Fruit fly (Drosophila melanogaster): Measurements from ENCODE around the gene CG33263.

CG33263 gene

dm6 chr3L:13424068-13424467 lies at the start of gene CG33263:
CG33263 (minus strand) TSS chr3L:13424168.
- TF ChIP-seq CG8478 (optimal IDR thresholded peaks at IDR 0.05) (no peak), usp (GFP tag; optimal IDR thresholded peaks at IDR 0.05) (no peak), psq (optimal IDR thresholded peaks at IDR 0.05) (no peak), pan (optimal IDR thresholded peaks at IDR 0.05) (no peak), Dll (optimal IDR thresholded peaks at IDR 0.05) (no peak), EcR (GFP tag; optimal IDR thresholded peaks at IDR 0.05) (no peak)

dm6 chr3L:13457133-13457532 lies 33.2 kb upstream of the CG33263 start, which contains the start of gene CG10116:
CG10116 (minus strand) TSS chr3L:13457238.
- TF ChIP-seq Dll (optimal IDR thresholded peaks at IDR 0.05): no peak
- TF ChIP-seq EcR (GFP tag; optimal IDR thresholded peaks at IDR 0.05): no peak
- no peak for TF ChIP-seq pan (optimal IDR thresholded peaks at IDR 0.05)
- TF ChIP-seq psq (optimal IDR thresholded peaks at IDR 0.05): no peak
- TF ChIP-seq CG8478 (optimal IDR thresholded peaks at IDR 0.05): no peak
- TF ChIP-seq usp (GFP tag; optimal IDR thresholded peaks at IDR 0.05): no peak

dm6 chr3L:13454755-13455154 lies 30.8 kb upstream of the CG33263 start:
- TF ChIP-seq Dll (optimal IDR thresholded peaks at IDR 0.05): no peak
- TF ChIP-seq psq (optimal IDR thresholded peaks at IDR 0.05): no peak

- TF ChIP-seq CG8478 (optimal IDR thresholded peaks at IDR 0.05): no peak
- TF ChIP-seq psq (optimal IDR thresholded peaks at IDR 0.05): no peak
- TF ChIP-seq Dll (optimal IDR thresholded peaks at IDR 0.05): no peak
Observed at dm6 chr3L:13452281-13452680, 28.3 kb upstream of the CG33263 start.

dm6 chr3L:13451562-13451961 lies 27.6 kb upstream of the CG33263 start:
- no peak for TF ChIP-seq usp (GFP tag; optimal IDR thresholded peaks at IDR 0.05)
- no peak for TF ChIP-seq EcR (GFP tag; optimal IDR thresholded peaks at IDR 0.05)
- no peak for TF ChIP-seq pan (optimal IDR thresholded peaks at IDR 0.05)
- TF ChIP-seq Dll (optimal IDR thresholded peaks at IDR 0.05): no peak
- TF ChIP-seq psq (optimal IDR thresholded peaks at IDR 0.05): no peak
- TF ChIP-seq CG8478 (optimal IDR thresholded peaks at IDR 0.05): no peak

- TF ChIP-seq CG8478 (optimal IDR thresholded peaks at IDR 0.05) (no peak), Dll (optimal IDR thresholded peaks at IDR 0.05) (no peak), usp (GFP tag; optimal IDR thresholded peaks at IDR 0.05) (no peak), EcR (GFP tag; optimal IDR thresholded peaks at IDR 0.05) (no peak), psq (optimal IDR thresholded peaks at IDR 0.05) (no peak), pan (optimal IDR thresholded peaks at IDR 0.05) (no peak)
Observed at dm6 chr3L:13450177-13450793, 26.3 kb upstream of the CG33263 start, which contains the start of the genes JMJD7 and CG10738. JMJD7 (minus strand) TSS chr3L:13450283. CG10738 (plus strand) TSS chr3L:13450770.

- TF ChIP-seq EcR (GFP tag; optimal IDR thresholded peaks at IDR 0.05): no peak
- TF ChIP-seq pan (optimal IDR thresholded peaks at IDR 0.05): no peak
- TF ChIP-seq usp (GFP tag; optimal IDR thresholded peaks at IDR 0.05): no peak
- no peak for TF ChIP-seq psq (optimal IDR thresholded peaks at IDR 0.05)
- no peak for TF ChIP-seq CG8478 (optimal IDR thresholded peaks at IDR 0.05)
- no peak for TF ChIP-seq Dll (optimal IDR thresholded peaks at IDR 0.05)
Observed at dm6 chr3L:13442400-13442799, 18.4 kb upstream of the CG33263 start, which contains the start of gene cmb. cmb (plus strand) TSS chr3L:13442594.

dm6 chr3L:13440370-13440960 lies 16.5 kb upstream of the CG33263 start, which contains the start of the genes CG10140 and CG14109:
CG10140 (minus strand) TSS chr3L:13440470.
CG14109 (plus strand) TSS chr3L:13440910.
- TF ChIP-seq pan (optimal IDR thresholded peaks at IDR 0.05) (no peak), psq (optimal IDR thresholded peaks at IDR 0.05) (no peak), EcR (GFP tag; optimal IDR thresholded peaks at IDR 0.05) (no peak), CG8478 (optimal IDR thresholded peaks at IDR 0.05) (no peak), Dll (optimal IDR thresholded peaks at IDR 0.05) (no peak)

- TF ChIP-seq psq (optimal IDR thresholded peaks at IDR 0.05) (no peak), usp (GFP tag; optimal IDR thresholded peaks at IDR 0.05) (no peak), CG8478 (optimal IDR thresholded peaks at IDR 0.05) (no peak), Dll (optimal IDR thresholded peaks at IDR 0.05) (no peak)
Observed at dm6 chr3L:13437654-13438053, 13.7 kb upstream of the CG33263 start, which contains the start of gene CG10725. CG10725 (plus strand) TSS chr3L:13437954.

- no peak for TF ChIP-seq psq (optimal IDR thresholded peaks at IDR 0.05)
- no peak for TF ChIP-seq EcR (GFP tag; optimal IDR thresholded peaks at IDR 0.05)
- TF ChIP-seq pan (optimal IDR thresholded peaks at IDR 0.05): no peak
- TF ChIP-seq CG8478 (optimal IDR thresholded peaks at IDR 0.05): no peak
- TF ChIP-seq Dll (optimal IDR thresholded peaks at IDR 0.05): no peak
- no peak for TF ChIP-seq usp (GFP tag; optimal IDR thresholded peaks at IDR 0.05)
Observed at dm6 chr3L:13437036-13437435, 13.1 kb upstream of the CG33263 start, which contains the start of gene CG10154. CG10154 (minus strand) TSS chr3L:13437136.

dm6 chr3L:13435170-13435727 lies 11.3 kb upstream of the CG33263 start, which contains the start of gene CG10713:
CG10713 (minus strand) TSS chr3L:13435229.
- TF ChIP-seq CG8478 (optimal IDR thresholded peaks at IDR 0.05) (no peak), pan (optimal IDR thresholded peaks at IDR 0.05) (no peak), psq (optimal IDR thresholded peaks at IDR 0.05) (no peak), Dll (optimal IDR thresholded peaks at IDR 0.05) (no peak), EcR (GFP tag; optimal IDR thresholded peaks at IDR 0.05) (no peak), usp (GFP tag; optimal IDR thresholded peaks at IDR 0.05) (no peak)

dm6 chr3L:13433522-13433921 lies 9.6 kb upstream of the CG33263 start:
- TF ChIP-seq psq (optimal IDR thresholded peaks at IDR 0.05) (no peak), CG8478 (optimal IDR thresholded peaks at IDR 0.05) (no peak), usp (GFP tag; optimal IDR thresholded peaks at IDR 0.05) (no peak), EcR (GFP tag; optimal IDR thresholded peaks at IDR 0.05) (no peak), Dll (optimal IDR thresholded peaks at IDR 0.05) (no peak), pan (optimal IDR thresholded peaks at IDR 0.05) (no peak)
